Fruit fly (Drosophila melanogaster) whole organism, wandering third instar larva: ENCODE results near the gene heix.

ENCODE experiments used
- Abd-B ChIP-seq: fragments of >200 bp; optimal IDR thresholded peaks from 2 replicates; lab custom pipeline; 2017; ENCODE audit warnings: missing biosample characterization, missing genetic modification characterization
- CG32264 ChIP-seq: fragments of 200-800 bp; sonication (Bioruptor generic); optimal IDR thresholded peaks from 2 replicates; lab custom pipeline; 2016; ENCODE audit warnings: missing biosample characterization, missing genetic modification characterization
- CG9705 ChIP-seq: fragments of 200-800 bp; sonication (Bioruptor generic); optimal IDR thresholded peaks from 2 replicates; lab custom pipeline; 2018; ENCODE audit warnings: missing biosample characterization, mild to moderate bottlenecking, missing genetic modification characterization
- CrebA ChIP-seq: fragments of 200-800 bp; sonication (Bioruptor generic); optimal IDR thresholded peaks from 2 replicates; lab custom pipeline; 2016; ENCODE audit warnings: missing biosample characterization, mild to moderate bottlenecking, missing genetic modification characterization, borderline replicate concordance
- Dfd ChIP-seq: fragments of >200 bp; optimal IDR thresholded peaks from 2 replicates; lab custom pipeline; 2017; ENCODE audit warnings: missing biosample characterization, missing genetic modification characterization
- Dif ChIP-seq: fragments of 200-275, 200-300 bp; sonication (Bioruptor generic); optimal IDR thresholded peaks from 2 replicates; lab custom pipeline; 2018; ENCODE audit warnings: missing biosample characterization, missing genetic modification characterization; ENCODE audit not compliant: partially characterized antibody
- GATAd ChIP-seq: sonication (Bioruptor generic); optimal IDR thresholded peaks from 2 replicates; lab custom pipeline; 2016; ENCODE audit warnings: missing biosample characterization, missing genetic modification characterization
- HLH106 ChIP-seq: fragments of 200-800 bp; optimal IDR thresholded peaks from 3 replicates; lab custom pipeline; 2019; ENCODE audit warnings: missing biosample characterization, mild to moderate bottlenecking, missing genetic modification characterization, moderate library complexity
- Hnf4 ChIP-seq: fragments of 200-800 bp; sonication (Bioruptor generic); optimal IDR thresholded peaks from 2 replicates; lab custom pipeline; 2016; ENCODE audit warnings: missing biosample characterization, mild to moderate bottlenecking, missing genetic modification characterization
- Hr78 ChIP-seq: fragments of >200 bp; optimal IDR thresholded peaks from 2 replicates; lab custom pipeline; 2017; ENCODE audit warnings: missing biosample characterization, missing genetic modification characterization
- Hr83 ChIP-seq: fragments of 200-300 bp; sonication (Bioruptor generic); optimal IDR thresholded peaks from 2 replicates; lab custom pipeline; 2016; ENCODE audit warnings: missing biosample characterization, mild to moderate bottlenecking, missing genetic modification characterization, moderate library complexity; ENCODE audit not compliant: poor library complexity, severe bottlenecking
- Jra ChIP-seq: sonication (Bioruptor generic); optimal IDR thresholded peaks from 2 replicates; lab custom pipeline; 2016; ENCODE audit warnings: missing biosample characterization, missing genetic modification characterization
- Mio ChIP-seq: sonication (Bioruptor generic); optimal IDR thresholded peaks from 2 replicates; lab custom pipeline; 2016; ENCODE audit warnings: missing biosample characterization, missing genetic modification characterization
- Myc ChIP-seq: fragments of >200 bp; optimal IDR thresholded peaks from 2 replicates; lab custom pipeline; 2017
- N ChIP-seq: fragments of >200 bp; optimal IDR thresholded peaks from 2 replicates; lab custom pipeline; 2018; ENCODE audit warnings: missing biosample characterization, missing external identifiers, missing genetic modification characterization
- OdsH ChIP-seq: fragments of 200-800 bp; sonication (Bioruptor generic); optimal IDR thresholded peaks from 2 replicates; lab custom pipeline; 2016; ENCODE audit warnings: missing biosample characterization, mild to moderate bottlenecking, missing genetic modification characterization
- Rel ChIP-seq, 2 experiments: fragments of 200-800 bp; sonication (Bioruptor generic) in 1 of 2; optimal IDR thresholded peaks; 2 replicates in 1 of 2; 3 replicates in 1 of 2; lab custom pipeline; 2016 to 2019; ENCODE audit warnings: mild to moderate bottlenecking in 2 of 2, missing biosample characterization in 2 of 2, missing genetic modification characterization in 2 of 2, moderate library complexity in 1 of 2
- Sp1 ChIP-seq: fragments of 200-800 bp; sonication (Bioruptor generic); optimal IDR thresholded peaks from 3 replicates; lab custom pipeline; 2019; ENCODE audit warnings: missing biosample characterization, mild to moderate bottlenecking, missing genetic modification characterization, moderate library complexity
- Vsx2 ChIP-seq: fragments of 200-300, 225-300 bp; sonication (Bioruptor generic); optimal IDR thresholded peaks from 2 replicates; lab custom pipeline; 2018; ENCODE audit warnings: missing biosample characterization, missing genetic modification characterization; ENCODE audit not compliant: partially characterized antibody
- br ChIP-seq: fragments of 200-800 bp; sonication (Bioruptor generic); optimal IDR thresholded peaks from 2 replicates; lab custom pipeline; 2016; ENCODE audit warnings: missing biosample characterization, missing genetic modification characterization
- brk ChIP-seq: fragments of 200-800 bp; sonication (Bioruptor generic); optimal IDR thresholded peaks from 2 replicates; lab custom pipeline; 2016; ENCODE audit warnings: missing biosample characterization, mild to moderate bottlenecking, missing genetic modification characterization
- dl ChIP-seq, 2 experiments: fragments of 175-275, 200-275 bp in 1 of 2; fragments of 200-275 bp in 1 of 2; sonication (Bioruptor generic); optimal IDR thresholded peaks; lab custom pipeline; 2018; ENCODE audit warnings: mild to moderate bottlenecking in 2 of 2, missing biosample characterization in 2 of 2, missing genetic modification characterization in 2 of 2, moderate library complexity in 2 of 2; ENCODE audit not compliant: partially characterized antibody in 2 of 2, insufficient read depth in 1 of 2
- dmrt93B ChIP-seq: fragments of 200-800 bp; sonication (Bioruptor generic); optimal IDR thresholded peaks from 2 replicates; lab custom pipeline; 2018; ENCODE audit warnings: missing biosample characterization, mild to moderate bottlenecking, missing genetic modification characterization
- dsf ChIP-seq: sonication (Bioruptor generic); optimal IDR thresholded peaks from 2 replicates; lab custom pipeline; 2016; ENCODE audit warnings: missing biosample characterization, missing genetic modification characterization, borderline replicate concordance
- ey ChIP-seq: fragments of 200-800 bp; sonication (Bioruptor generic); optimal IDR thresholded peaks from 2 replicates; lab custom pipeline; 2016; ENCODE audit warnings: missing biosample characterization, missing genetic modification characterization
- foxo ChIP-seq, 2 experiments: fragments of 200-800 bp; sonication (Bioruptor generic); optimal IDR thresholded peaks; 2 replicates in 1 of 2; 3 replicates in 1 of 2; lab custom pipeline; 2016 to 2017; ENCODE audit warnings: missing biosample characterization in 2 of 2, missing genetic modification characterization in 2 of 2
- fru ChIP-seq: fragments of 200-800 bp; sonication (Bioruptor generic); optimal IDR thresholded peaks from 3 replicates; lab custom pipeline; 2016; ENCODE audit warnings: missing biosample characterization, mild to moderate bottlenecking, missing genetic modification characterization
- h ChIP-seq: fragments of 200-800 bp; sonication (Bioruptor generic); optimal IDR thresholded peaks from 3 replicates; lab custom pipeline; 2016; ENCODE audit warnings: missing biosample characterization, mild to moderate bottlenecking, missing genetic modification characterization
- jim ChIP-seq: fragments of 175-275, 200-325 bp; sonication (Bioruptor generic); optimal IDR thresholded peaks from 2 replicates; lab custom pipeline; 2016; ENCODE audit warnings: missing biosample characterization, mild to moderate bottlenecking, missing genetic modification characterization
- lola ChIP-seq: fragments of >200 bp; optimal IDR thresholded peaks from 2 replicates; lab custom pipeline; 2017; ENCODE audit warnings: missing biosample characterization, missing genetic modification characterization
- pan ChIP-seq: fragments of >200 bp; optimal IDR thresholded peaks from 2 replicates; lab custom pipeline; 2017
- psq ChIP-seq: fragments of 200-800 bp; sonication (Bioruptor generic); optimal IDR thresholded peaks from 3 replicates; lab custom pipeline; 2017; ENCODE audit warnings: missing biosample characterization, mild to moderate bottlenecking, missing genetic modification characterization, moderate library complexity
- rgr ChIP-seq: fragments of 200-800 bp; sonication (Bioruptor generic); optimal IDR thresholded peaks from 3 replicates; lab custom pipeline; 2016; ENCODE audit warnings: missing biosample characterization, mild to moderate bottlenecking, missing genetic modification characterization
- sage ChIP-seq: fragments of 200-800 bp; sonication (Bioruptor generic); optimal IDR thresholded peaks from 2 replicates; lab custom pipeline; 2016; ENCODE audit warnings: missing biosample characterization, mild to moderate bottlenecking, missing genetic modification characterization
- sv ChIP-seq: fragments of 200-800 bp; sonication (Bioruptor generic); optimal IDR thresholded peaks from 3 replicates; lab custom pipeline; 2016; ENCODE audit warnings: missing biosample characterization, missing genetic modification characterization
- tai ChIP-seq: sonication (Bioruptor generic); optimal IDR thresholded peaks from 2 replicates; lab custom pipeline; 2016; ENCODE audit warnings: missing biosample characterization, missing genetic modification characterization
- usp ChIP-seq: fragments of >200 bp; optimal IDR thresholded peaks from 2 replicates; lab custom pipeline; 2017; ENCODE audit warnings: missing biosample characterization, missing genetic modification characterization
- woc ChIP-seq: sonication (Bioruptor generic); optimal IDR thresholded peaks from 2 replicates; lab custom pipeline; 2016; ENCODE audit warnings: missing biosample characterization, mild to moderate bottlenecking, missing genetic modification characterization

Gene heix

dm6 chr2L:16287602-16288392 lies 11.9 kb downstream of the heix start, which contains the start of the genes crp and pkaap (continued):
- TF ChIP-seq dmrt93B, result peak; percentile 42
- peak; percentile 44 for TF ChIP-seq CG32264 (GFP tag; lab: Kevin White, UChicago)
- TF ChIP-seq br (GFP tag; lab: Kevin White, UChicago), result peak; percentile 76

dm6 chr2L:16287006-16287601 lies 12.6 kb downstream of the heix start:
- peak in 1 of 2 experiments; percentile 18 for TF ChIP-seq dl (GFP tag; optimal IDR thresholded peaks at IDR 0.05; lab: Kevin White, UChicago; ENCODE audit: insufficient read depth in 1 of 2, partially characterized antibody in 2 of 2)
- no peak for TF ChIP-seq tai (GFP tag; lab: Kevin White, UChicago)
- TF ChIP-seq h (GFP tag; lab: Kevin White, UChicago), result no peak

dm6 chr2L:16286360-16287005 lies 13.2 kb downstream of the heix start:
- TF ChIP-seq dsf (GFP tag; lab: Kevin White, UChicago) (peak; percentile 42), h (GFP tag; lab: Kevin White, UChicago) (peak; percentile 63), dl (GFP tag; optimal IDR thresholded peaks at IDR 0.05; lab: Kevin White, UChicago; ENCODE audit: insufficient read depth in 1 of 2, partially characterized antibody in 2 of 2) (peak; percentile 53 to 72), Mio (no peak), Dif (GFP tag; lab: Kevin White, UChicago) (peak; percentile 82), OdsH (peak; percentile 47), sv (GFP tag; lab: Kevin White, UChicago) (peak; percentile 41), usp (GFP tag; lab: Kevin White, UChicago) (no peak), HLH106 (tag; lab: Kevin White, UChicago) (peak; percentile 59), CrebA (peak; percentile 86), Hnf4 (peak; percentile 17), N (GFP tag; lab: Kevin White, UChicago) (no peak), Rel (GFP tag; optimal IDR thresholded peaks at IDR 0.05; lab: Kevin White, UChicago) (no peak), Rel (tag; optimal IDR thresholded peaks at IDR 0.05; lab: Kevin White, UChicago) (peak; percentile 44), Dfd (GFP tag; lab: Kevin White, UChicago) (no peak), tai (GFP tag; lab: Kevin White, UChicago) (no peak), Sp1 (GFP tag; lab: Kevin White, UChicago) (peak; percentile 51), brk (GFP tag; lab: Kevin White, UChicago) (peak; percentile 72), psq (GFP tag; lab: Kevin White, UChicago) (peak; percentile 93), rgr (GFP tag; lab: Kevin White, UChicago) (peak; percentile 70), lola (GFP tag; lab: Kevin White, UChicago) (no peak), fru (peak; percentile 69), br (GFP tag; lab: Kevin White, UChicago) (peak; percentile 72), Vsx2 (GFP tag; lab: Kevin White, UChicago) (no peak), Jra (peak; percentile 50), CG32264 (GFP tag; lab: Kevin White, UChicago) (peak; percentile 40), Myc (no peak), ey (GFP tag; lab: Kevin White, UChicago) (peak; percentile 46), dmrt93B (peak; percentile 21), pan (lab: Kevin White, UChicago) (no peak), Hr78 (GFP tag; lab: Kevin White, UChicago) (no peak), sage (peak; percentile 70), GATAd (GFP tag; lab: Kevin White, UChicago) (no peak), foxo (GFP tag; optimal IDR thresholded peaks at IDR 0.05; lab: Kevin White, UChicago) (peak; percentile 61 to 74), woc (GFP tag; lab: Kevin White, UChicago) (no peak), Hr83 (GFP tag; lab: Kevin White, UChicago) (peak; percentile 57), Abd-B (GFP tag; lab: Kevin White, UChicago) (no peak), jim (no peak), CG9705 (no peak)
